Worm (Caenorhabditis elegans) whole organism, L4 larva: ENCODE measurements around the gene lips-5.

Experiments
- D1046.2 ChIP-seq: fragments of 200-800 bp; sonication (Bioruptor generic); IDR thresholded peaks from 2 replicates; pipeline ENCODE4 v1.3.6; 2022; ENCODE audit warnings: missing genetic modification characterization, missing compliant biosample characterization
- F10B5.3 ChIP-seq: sonication (generic microtip); optimal IDR thresholded peaks from 2 replicates; lab custom pipeline; 2016; ENCODE audit warnings: mild to moderate bottlenecking, missing genetic modification characterization, missing compliant biosample characterization
- F37D6.2 ChIP-seq: sonication (generic microtip); optimal IDR thresholded peaks from 2 replicates; lab custom pipeline; 2016; ENCODE audit warnings: mild to moderate bottlenecking, missing genetic modification characterization, missing compliant biosample characterization
- T20F7.1 ChIP-seq: fragments of 200-800 bp; sonication (Bioruptor generic); optimal IDR thresholded peaks from 2 replicates; lab custom pipeline; 2018; ENCODE audit warnings: mild to moderate bottlenecking, missing genetic modification characterization, missing compliant biosample characterization
- aha-1 ChIP-seq: fragments of 150-350 bp; peaks from one replicate; lab custom pipeline; 2014; ENCODE audit warnings: missing biosample characterization, missing genetic modification characterization
- ama-1 ChIP-seq: fragments of 150-350 bp; optimal IDR thresholded peaks from 2 replicates; lab custom pipeline; 2014; ENCODE audit warnings: inconsistent platforms, mixed read lengths
- arid-1 ChIP-seq: fragments of 200-800 bp; sonication (Bioruptor generic); conservative IDR thresholded peaks from 2 replicates; pipeline ENCODE4 v1.3.6; 2022; ENCODE audit warnings: missing genetic modification reagents, missing genetic modification characterization, missing compliant biosample characterization
- ceh-20 ChIP-seq: fragments of 200-800 bp; sonication (Bioruptor generic); IDR thresholded peaks from 2 replicates; pipeline ENCODE4 v1.3.6; 2022; ENCODE audit warnings: missing genetic modification reagents, missing genetic modification characterization, missing compliant biosample characterization
- ceh-28 ChIP-seq: fragments of 150-350 bp; optimal IDR thresholded peaks from 2 replicates; lab custom pipeline; 2014; ENCODE audit warnings: missing biosample characterization, missing genetic modification reagents, missing genetic modification characterization
- ceh-82 ChIP-seq: sonication (generic microtip); optimal IDR thresholded peaks from 2 replicates; lab custom pipeline; 2017; ENCODE audit warnings: missing biosample characterization, missing genetic modification characterization
- ctbp-1 ChIP-seq: fragments of 200-800 bp; sonication (Bioruptor generic); IDR thresholded peaks from 2 replicates; pipeline ENCODE4 v1.3.6; 2022; ENCODE audit warnings: missing genetic modification reagents, missing genetic modification characterization, missing compliant biosample characterization
- dmd-6 ChIP-seq: fragments of 200-800 bp; sonication (Bioruptor generic); IDR thresholded peaks from 2 replicates; pipeline ENCODE4 v1.3.6; 2022; ENCODE audit warnings: missing genetic modification reagents, missing genetic modification characterization, missing compliant biosample characterization
- dve-1 ChIP-seq: sonication (generic microtip); optimal IDR thresholded peaks from 2 replicates; lab custom pipeline; 2017; ENCODE audit warnings: antibody characterized with exemption, mild to moderate bottlenecking, missing genetic modification characterization, missing compliant biosample characterization; ENCODE audit not compliant: insufficient read depth
- egl-43 ChIP-seq: fragments of 200-800 bp; sonication (Bioruptor generic); IDR thresholded peaks from 2 replicates; pipeline ENCODE4 v1.3.6; 2022; ENCODE audit warnings: missing genetic modification reagents, missing genetic modification characterization, missing compliant biosample characterization
- fkh-10 ChIP-seq: fragments of 150-350 bp; optimal IDR thresholded peaks from 2 replicates; lab custom pipeline; 2014; ENCODE audit warnings: missing biosample characterization, missing genetic modification reagents, missing genetic modification characterization
- hif-1 ChIP-seq, 2 experiments: sonication (generic microtip); optimal IDR thresholded peaks; 2 replicates each; lab custom pipeline; 2016 to 2017; ENCODE audit warnings: missing compliant biosample characterization in 2 of 2, missing genetic modification characterization in 2 of 2, missing genetic modification reagents in 2 of 2, missing genotype in 2 of 2, mild to moderate bottlenecking in 1 of 2
- hlh-11 ChIP-seq: fragments of 200-800 bp; sonication (Bioruptor generic); optimal IDR thresholded peaks from 2 replicates; lab custom pipeline; 2018; ENCODE audit warnings: mild to moderate bottlenecking, missing genetic modification characterization, missing compliant biosample characterization
- hlh-30 ChIP-seq: sonication (generic microtip); optimal IDR thresholded peaks from 2 replicates; lab custom pipeline; 2017; ENCODE audit warnings: antibody characterized with exemption, mild to moderate bottlenecking, missing genetic modification characterization, missing compliant biosample characterization; ENCODE audit not compliant: insufficient read depth
- hmg-1.1 ChIP-seq: fragments of 200-800 bp; sonication (Bioruptor generic); IDR thresholded peaks from 2 replicates; pipeline ENCODE4 v1.3.6; 2022; ENCODE audit warnings: missing genetic modification reagents, missing genetic modification characterization, missing compliant biosample characterization
- lsy-2 ChIP-seq, 2 experiments: fragments of 150-350 bp in 1 of 2; sonication (generic microtip) in 1 of 2; optimal IDR thresholded peaks; 2 replicates each; lab custom pipeline; 2014 to 2017; ENCODE audit warnings: missing biosample characterization in 2 of 2, missing genetic modification characterization in 2 of 2
- mdl-1 ChIP-seq, 2 experiments: fragments of 150-350 bp in 1 of 2; sonication (generic microtip) in 1 of 2; optimal IDR thresholded peaks; 2 replicates each; lab custom pipeline; 2014 to 2017; ENCODE audit warnings: missing biosample characterization in 2 of 2, missing genetic modification characterization in 2 of 2
- mdt-29 ChIP-seq: fragments of 200-800 bp; sonication (Bioruptor generic); IDR thresholded peaks from 2 replicates; pipeline ENCODE4 v1.3.6; 2022; ENCODE audit warnings: missing genetic modification reagents, missing genetic modification characterization, missing compliant biosample characterization
- mep-1 ChIP-seq: fragments of 150-350 bp; sonication (generic microtip); optimal IDR thresholded peaks from 3 replicates; lab custom pipeline; 2014; ENCODE audit warnings: missing biosample characterization, missing genetic modification characterization
- nhr-11 ChIP-seq: fragments of 150-350 bp; optimal IDR thresholded peaks from 2 replicates; lab custom pipeline; 2014; ENCODE audit warnings: missing biosample characterization, missing genetic modification characterization
- nhr-111 ChIP-seq: fragments of 200-800 bp; sonication (Bioruptor generic); optimal IDR thresholded peaks from 2 replicates; lab custom pipeline; 2018; ENCODE audit warnings: mild to moderate bottlenecking, missing genetic modification characterization, missing compliant biosample characterization
- pha-4 ChIP-seq, 2 experiments: fragments of 150-350 bp in 1 of 2; fragments of 200-800 bp in 1 of 2; sonication (Bioruptor generic) in 1 of 2; IDR thresholded peaks in 1 of 2; optimal IDR thresholded peaks in 1 of 2; 2 replicates each; pipeline versions ENCODE4 v1.3.6 to Lab custom; 2014 to 2022; ENCODE audit warnings: missing genetic modification characterization in 2 of 2, missing genetic modification reagents in 2 of 2, missing biosample characterization in 1 of 2, missing compliant biosample characterization in 1 of 2
- pqm-1 ChIP-seq: sonication (generic microtip); optimal IDR thresholded peaks from 2 replicates; lab custom pipeline; 2017; ENCODE audit warnings: missing biosample characterization, missing genetic modification characterization
- rbr-2 ChIP-seq: sonication (generic microtip); optimal IDR thresholded peaks from 2 replicates; lab custom pipeline; 2016; ENCODE audit warnings: missing genotype, missing genetic modification characterization, missing compliant biosample characterization
- set-16 ChIP-seq: fragments of 200-800 bp; sonication (Bioruptor generic); IDR thresholded peaks from 2 replicates; pipeline ENCODE4 v1.3.6; 2022; ENCODE audit warnings: missing genetic modification reagents, missing genetic modification characterization, missing compliant biosample characterization
- snpc-1.2 ChIP-seq: fragments of 200-800 bp; sonication (Bioruptor generic); IDR thresholded peaks from 2 replicates; pipeline ENCODE4 v1.3.6; 2022; ENCODE audit warnings: missing genetic modification reagents, missing genetic modification characterization, missing compliant biosample characterization
- unc-62 ChIP-seq, 3 experiments: fragments of 150-350 bp in 1 of 3; sonication (generic microtip); optimal IDR thresholded peaks in 2 of 3; peaks in 1 of 3; 1 replicate in 1 of 3; 2 replicates in 2 of 3; lab custom pipeline; 2014 to 2017; ENCODE audit warnings: missing biosample characterization in 3 of 3, missing genetic modification characterization in 3 of 3, missing genetic modification reagents in 3 of 3, missing genotype in 1 of 3
- zag-1 ChIP-seq: fragments of 150-350 bp; optimal IDR thresholded peaks from 2 replicates; lab custom pipeline; 2014; ENCODE audit warnings: missing biosample characterization, missing genetic modification characterization
- zip-2 ChIP-seq: fragments of 150-350 bp; optimal IDR thresholded peaks from 2 replicates; lab custom pipeline; 2014; ENCODE audit warnings: missing biosample characterization, missing genetic modification characterization

Gene lips-5

DNA sequence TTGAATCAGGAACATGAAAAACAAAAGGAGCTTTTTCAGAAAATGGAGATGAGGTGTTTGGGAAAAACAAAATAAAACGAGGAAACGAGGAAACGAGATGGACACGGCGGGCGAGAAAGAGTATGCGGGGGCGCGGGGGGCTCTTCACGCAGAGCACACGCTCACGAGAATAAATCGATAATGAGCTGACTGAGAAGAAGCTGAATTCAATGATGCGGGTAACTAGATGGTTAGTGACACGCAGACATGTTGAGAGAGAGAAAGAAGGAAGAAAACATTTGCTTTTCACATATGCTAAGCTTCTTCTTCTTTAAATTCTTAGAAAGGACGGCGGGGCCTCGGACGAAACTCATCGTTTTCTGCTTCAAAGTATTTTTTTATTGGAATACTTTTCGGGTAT lies 8.0 kb downstream of the lips-5 start:
- TF ChIP-seq zip-2 (no peak), set-16 (GFP tag; lab: Robert Waterston, UW) (no peak), fkh-10 (GFP tag; lab: Kevin White, UChicago) (peak; percentile 88), nhr-11 (tag; lab: Kevin White, UChicago) (peak; percentile 20), lsy-2 (tag; optimal IDR thresholded peaks at IDR 0.05; lab: Kevin White, UChicago) (peak; percentile 21 to 43), ceh-28 (tag; lab: Kevin White, UChicago) (peak; percentile 60), dmd-6 (GFP tag; lab: Robert Waterston, UW) (peak; percentile 14; the same call in 1 of the 2 replicates), hlh-30 (tag; lab: Kevin White, UChicago) (peak; percentile 71), ctbp-1 (peak; percentile 79), ceh-82 (tag; lab: Kevin White, UChicago) (no peak), F37D6.2 (peak; percentile 48), rbr-2 (tag; lab: Kevin White, UChicago) (peak; percentile 73), hif-1 (tag; optimal IDR thresholded peaks at IDR 0.05; lab: Kevin White, UChicago) (peak in 1 of 2 experiments; percentile 41), T20F7.1 (GFP tag; lab: Kevin White, UChicago) (no peak), snpc-1.2 (no peak), mep-1 (tag; lab: Kevin White, UChicago) (peak; percentile 52), hlh-11 (peak; percentile 7), pqm-1 (tag; lab: Kevin White, UChicago) (no peak), ceh-20 (GFP tag; lab: Robert Waterston, UW) (0 out of 2 replicates have a peak, but pooled peaks have one; percentile 49), aha-1 (peak; percentile 74), hmg-1.1 (GFP tag; lab: Robert Waterston, UW) (peak; percentile 50), mdl-1 (tag; optimal IDR thresholded peaks at IDR 0.05; lab: Kevin White, UChicago) (peak in 1 of 2 experiments; percentile 58)

- TF ChIP-seq arid-1 (GFP tag; lab: Robert Waterston, UW), result no peak
- TF ChIP-seq hmg-1.1 (GFP tag; lab: Robert Waterston, UW), result peak; percentile 38; the same call in 1 of the 2 replicates
- peak; percentile 24 for TF ChIP-seq dve-1 (tag; lab: Kevin White, UChicago)
- TF ChIP-seq dmd-6 (GFP tag; lab: Robert Waterston, UW), result peak; percentile 19; the same call in 1 of the 2 replicates
- TF ChIP-seq set-16 (GFP tag; lab: Robert Waterston, UW), result peak; percentile 52
- peak; percentile 38; the same call in 1 of the 2 replicates for TF ChIP-seq pha-4 (GFP tag; IDR thresholded peaks at IDR 0.05; lab: Robert Waterston, UW)
- peak; percentile 32 for TF ChIP-seq pha-4 (tag; optimal IDR thresholded peaks at IDR 0.05; lab: Kevin White, UChicago)
- TF ChIP-seq hlh-11, result peak; percentile 1
- TF ChIP-seq fkh-10 (GFP tag; lab: Kevin White, UChicago), result no peak
These were observed 12.7 kb downstream of the lips-5 start, which contains the start of gene T12A7.2 for ce11 chrIV:11760700-11761459. T12A7.2 (minus strand) TSS chrIV:11761111.

DNA sequence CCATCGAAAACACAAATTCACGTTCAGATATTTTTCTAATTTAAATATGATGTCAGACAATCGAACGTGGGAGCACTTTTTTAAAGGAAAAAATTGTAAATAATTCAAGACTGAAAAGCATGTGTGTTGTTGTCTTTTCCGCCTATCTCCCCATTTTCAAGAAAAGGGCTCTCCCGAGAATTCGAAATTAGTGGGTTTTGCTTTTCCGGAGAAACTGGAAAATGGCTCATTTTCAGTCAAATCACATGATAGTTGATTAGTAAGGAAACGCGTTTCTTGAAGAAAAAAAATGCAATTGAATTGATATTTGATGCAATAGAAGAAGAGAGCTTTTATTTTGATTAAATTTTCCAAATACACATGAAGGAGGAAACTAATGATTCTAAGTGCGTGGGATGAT lies 13.7 kb downstream of the lips-5 start:
- peak; percentile 26 for TF ChIP-seq nhr-11 (tag; lab: Kevin White, UChicago)
- TF ChIP-seq lsy-2 (tag; optimal IDR thresholded peaks at IDR 0.05; lab: Kevin White, UChicago), result no peak

ce11 chrIV:11755907-11756306 lies 17.6 kb downstream of the lips-5 start, which contains the start of gene T12A7.9:
T12A7.9 (minus strand) TSS chrIV:11756007.
- no peak for TF ChIP-seq D1046.2 (GFP tag; lab: Robert Waterston, UW)
- no peak for TF ChIP-seq unc-62 (GFP tag; optimal IDR thresholded peaks at IDR 0.05 in 1 of 2; lab: Kevin White, UChicago)
- no peak for TF ChIP-seq unc-62 (tag; optimal IDR thresholded peaks at IDR 0.05; lab: Kevin White, UChicago)
- 0 out of 2 replicates have a peak, but pooled peaks have one; percentile 8 for TF ChIP-seq pha-4 (GFP tag; IDR thresholded peaks at IDR 0.05; lab: Robert Waterston, UW)
- no peak for TF ChIP-seq pha-4 (tag; optimal IDR thresholded peaks at IDR 0.05; lab: Kevin White, UChicago)
- TF ChIP-seq mep-1 (tag; lab: Kevin White, UChicago), result no peak
- no peak for TF ChIP-seq zag-1
- TF ChIP-seq egl-43 (GFP tag; lab: Robert Waterston, UW), result no peak
- no peak for TF ChIP-seq snpc-1.2
- TF ChIP-seq ceh-82 (tag; lab: Kevin White, UChicago), result no peak
- no peak for TF ChIP-seq F10B5.3 (tag; lab: Kevin White, UChicago)
- TF ChIP-seq ama-1 (lab: Kevin White, UChicago), result no peak
- TF ChIP-seq mdt-29 (GFP tag; lab: Robert Waterston, UW), result no peak
- peak; percentile 7 for TF ChIP-seq nhr-111 (GFP tag; lab: Kevin White, UChicago)
